Worm (Caenorhabditis elegans) whole organism, late embryonic: ENCODE data around the gene sar-1.

Source experiments
- K02D7.2 ChIP-seq: sonication (generic microtip); optimal IDR thresholded peaks from 2 replicates; lab custom pipeline; 2017; ENCODE audit warnings: mild to moderate bottlenecking, missing genetic modification characterization, missing compliant biosample characterization
- Y22D7AL.16 ChIP-seq: sonication (generic microtip); optimal IDR thresholded peaks from 2 replicates; lab custom pipeline; 2016; ENCODE audit warnings: missing genetic modification characterization, missing compliant biosample characterization
- ceh-24 ChIP-seq: sonication (generic microtip); optimal IDR thresholded peaks from 2 replicates; lab custom pipeline; 2016; ENCODE audit warnings: mild to moderate bottlenecking, missing genetic modification characterization, missing compliant biosample characterization
- hlh-13 ChIP-seq: fragments of 200-800 bp; sonication (Bioruptor generic); optimal IDR thresholded peaks from 2 replicates; lab custom pipeline; 2018; ENCODE audit warnings: mild to moderate bottlenecking, missing genetic modification characterization, missing compliant biosample characterization
- hlh-8 ChIP-seq: sonication (generic microtip); optimal IDR thresholded peaks from 2 replicates; lab custom pipeline; 2016; ENCODE audit warnings: missing genotype, missing genetic modification characterization, missing compliant biosample characterization
- nfya-1 ChIP-seq: sonication (generic microtip); optimal IDR thresholded peaks from 2 replicates; lab custom pipeline; 2017; ENCODE audit warnings: missing genetic modification characterization, mild to moderate bottlenecking, missing compliant biosample characterization, antibody characterized with exemption, moderate library complexity
- nhr-11 ChIP-seq: fragments of 150-350 bp; optimal IDR thresholded peaks from 2 replicates; lab custom pipeline; 2014; ENCODE audit warnings: missing biosample characterization, missing genetic modification characterization
- tbx-2 ChIP-seq: sonication (generic microtip); optimal IDR thresholded peaks from 2 replicates; lab custom pipeline; 2016; ENCODE audit warnings: missing genetic modification characterization, missing compliant biosample characterization
- ttx-3 ChIP-seq: sonication (generic microtip); optimal IDR thresholded peaks from 2 replicates; lab custom pipeline; 2016; ENCODE audit warnings: missing genetic modification reagents, missing genetic modification characterization, missing compliant biosample characterization

- no peak for TF ChIP-seq ttx-3
- TF ChIP-seq Y22D7AL.16, result no peak
- no peak for TF ChIP-seq tbx-2 (tag; lab: Kevin White, UChicago)
- TF ChIP-seq ceh-24, result no peak
- no peak for TF ChIP-seq hlh-8 (tag; lab: Kevin White, UChicago)
- TF ChIP-seq nfya-1 (tag; lab: Kevin White, UChicago), result no peak
- TF ChIP-seq nhr-11 (tag; lab: Kevin White, UChicago), result no peak
- TF ChIP-seq K02D7.2 (tag; lab: Kevin White, UChicago), result no peak
- TF ChIP-seq hlh-13 (GFP tag; lab: Kevin White, UChicago), result no peak
Observed at ce11 chrIV:4469770-4470709, 43.1 kb downstream of the sar-1 start.
